Worm (Caenorhabditis elegans): ENCODE measurements around the gene nlp-71.

Gene nlp-71

ce11 chrIV:6393329-6393728, 20.1 kb downstream of the nlp-71 start (continued):
- peak; percentile 60 for TF ChIP-seq lir-3 (tag; optimal IDR thresholded peaks at IDR 0.05; ENCODE audit: poor library complexity)
- peak in 2 of 3 experiments; percentile 14 to 26 for TF ChIP-seq dpl-1 (GFP tag; optimal IDR thresholded peaks at IDR 0.05)
- TF ChIP-seq fkh-10 (GFP tag; optimal IDR thresholded peaks at IDR 0.05): peak; percentile 48
- peak; percentile 83 for TF ChIP-seq nhr-71 (tag; optimal IDR thresholded peaks at IDR 0.05)
- TF ChIP-seq hlh-17 (GFP tag; optimal IDR thresholded peaks at IDR 0.05; ENCODE audit: borderline replicate concordance): no peak
- TF ChIP-seq nhr-11 (tag; optimal IDR thresholded peaks at IDR 0.05): peak; percentile 25
- TF ChIP-seq tbx-2 (tag; optimal IDR thresholded peaks at IDR 0.05): peak; percentile 47
- TF ChIP-seq fos-1 (tag; optimal IDR thresholded peaks at IDR 0.05): peak; percentile 62
- peak; percentile 42 for TF ChIP-seq nhr-20 (tag; optimal IDR thresholded peaks at IDR 0.05)
- TF ChIP-seq unc-30 (tag; optimal IDR thresholded peaks at IDR 0.05): no peak
- TF ChIP-seq xbp-1 (tag; optimal IDR thresholded peaks at IDR 0.05): peak; percentile 3
- TF ChIP-seq mep-1 (tag; optimal IDR thresholded peaks at IDR 0.05): peak; percentile 48
- TF ChIP-seq unc-62 (GFP tag; optimal IDR thresholded peaks at IDR 0.05): no peak
- TF ChIP-seq skn-1 (tag; optimal IDR thresholded peaks at IDR 0.05): peak; percentile 42
- TF ChIP-seq mef-2 (tag; optimal IDR thresholded peaks at IDR 0.05): peak; percentile 43
- TF ChIP-seq fkh-8 (tag; optimal IDR thresholded peaks at IDR 0.05): peak; percentile 33
- TF ChIP-seq unc-98 (GFP tag; IDR thresholded peaks at IDR 0.05): no peak
- TF ChIP-seq dsc-1 (tag; optimal IDR thresholded peaks at IDR 0.05): peak; percentile 79

- TF ChIP-seq Y116A8C.19 (tag; optimal IDR thresholded peaks at IDR 0.05; ENCODE audit: borderline replicate concordance) (no peak), tlp-1 (tag; optimal IDR thresholded peaks at IDR 0.05) (no peak), vab-15 (tag; optimal IDR thresholded peaks at IDR 0.05) (no peak), lin-35 (GFP tag; optimal IDR thresholded peaks at IDR 0.05) (no peak), ztf-4 (tag; optimal IDR thresholded peaks at IDR 0.05) (no peak), egl-27 (tag; optimal IDR thresholded peaks at IDR 0.05) (no peak), snpc-4 (tag; optimal IDR thresholded peaks at IDR 0.05) (no peak), zip-4 (GFP tag; optimal IDR thresholded peaks at IDR 0.05) (no peak)
These were observed 21.8 kb downstream of the nlp-71 start for ce11 chrIV:6391566-6391965.

ce11 chrIV:6388550-6388949, 24.8 kb downstream of the nlp-71 start:
- no peak for TF ChIP-seq ceh-82 (tag; optimal IDR thresholded peaks at IDR 0.05)
- TF ChIP-seq aly-2 (tag; optimal IDR thresholded peaks at IDR 0.05): no peak
- no peak for TF ChIP-seq unc-130 (tag; optimal IDR thresholded peaks at IDR 0.05)
- peak; percentile 47 for TF ChIP-seq pax-3 (tag; optimal IDR thresholded peaks at IDR 0.05)
- TF ChIP-seq mep-1 (tag; optimal IDR thresholded peaks at IDR 0.05): no peak
- no peak for TF ChIP-seq sup-37 (GFP tag; optimal IDR thresholded peaks at IDR 0.05)
- TF ChIP-seq dsc-1 (tag; optimal IDR thresholded peaks at IDR 0.05): peak; percentile 80
- TF ChIP-seq dpl-1 (GFP tag; optimal IDR thresholded peaks at IDR 0.05): no peak
- TF ChIP-seq fkh-8 (tag; optimal IDR thresholded peaks at IDR 0.05): peak; percentile 68

ce11 chrIV:6385010-6385409, 28.4 kb downstream of the nlp-71 start:
- TF ChIP-seq lin-14 (GFP tag; optimal IDR thresholded peaks at IDR 0.05) (peak; percentile 54), hlh-17 (GFP tag; optimal IDR thresholded peaks at IDR 0.05; ENCODE audit: borderline replicate concordance) (no peak), fkh-10 (GFP tag; optimal IDR thresholded peaks at IDR 0.05) (peak; percentile 81)

- no peak for TF ChIP-seq alr-1 (tag; optimal IDR thresholded peaks at IDR 0.05; ENCODE audit: borderline replicate concordance)
- no peak for TF ChIP-seq grh-1 (GFP tag; IDR thresholded peaks at IDR 0.05)
- no peak for TF ChIP-seq lsy-2 (tag; optimal IDR thresholded peaks at IDR 0.05)
- TF ChIP-seq nhr-237 (tag; optimal IDR thresholded peaks at IDR 0.05): no peak
- no peak for TF ChIP-seq isw-1 (GFP tag; IDR thresholded peaks at IDR 0.05)
- TF ChIP-seq lir-3 (tag; optimal IDR thresholded peaks at IDR 0.05; ENCODE audit: poor library complexity): no peak
- no peak for TF ChIP-seq lin-14 (GFP tag; optimal IDR thresholded peaks at IDR 0.05)
- TF ChIP-seq hlh-4 (tag; optimal IDR thresholded peaks at IDR 0.05): no peak
- no peak for TF ChIP-seq ztf-4 (tag; optimal IDR thresholded peaks at IDR 0.05)
- TF ChIP-seq ets-5 (GFP tag; IDR thresholded peaks at IDR 0.05): no peak
- no peak for TF ChIP-seq nhr-90 (tag; optimal IDR thresholded peaks at IDR 0.05; ENCODE audit: poor library complexity)
- no peak for TF ChIP-seq egl-13 (tag; optimal IDR thresholded peaks at IDR 0.05)
- no peak for TF ChIP-seq lin-39 (tag; optimal IDR thresholded peaks at IDR 0.05)
- TF ChIP-seq fkh-10 (GFP tag; optimal IDR thresholded peaks at IDR 0.05): no peak
- TF ChIP-seq hpl-2 (GFP tag; optimal IDR thresholded peaks at IDR 0.05): no peak
These were observed 29.4 kb downstream of the nlp-71 start, which contains the start of gene shl-1 for ce11 chrIV:6383970-6384369. Gene shl-1, minus strand, starts transcription at chrIV:6384070.

Measured in whole organism, L1 larva.